Fruit fly (Drosophila melanogaster): Measurements from ENCODE around the gene her.

dm6 chr2L:16720707-16721700, 44.0 kb downstream of the her start:
- no peak for TF ChIP-seq ttk (optimal IDR thresholded peaks at IDR 0.05)
- TF ChIP-seq h (optimal IDR thresholded peaks at IDR 0.05): no peak
- no peak for TF ChIP-seq psq (optimal IDR thresholded peaks at IDR 0.05)

All from Kc167 (cell line).